Worm (Caenorhabditis elegans) whole organism, L3 larva: ENCODE data around the gene EEED8.15.

ENCODE experiments used
- R02D3.7 ChIP-seq: fragments of 150-350 bp; optimal IDR thresholded peaks from 2 replicates; lab custom pipeline; 2014; ENCODE audit warnings: missing biosample characterization, missing genetic modification characterization
- ama-1 ChIP-seq: fragments of 150-350 bp; optimal IDR thresholded peaks from 2 replicates; lab custom pipeline; 2018
- ceh-28 ChIP-seq: fragments of 150-350 bp; optimal IDR thresholded peaks from 2 replicates; lab custom pipeline; 2014; ENCODE audit warnings: missing biosample characterization, missing genetic modification reagents, missing genetic modification characterization
- egl-27 ChIP-seq: sonication (generic microtip); optimal IDR thresholded peaks from 4 replicates; lab custom pipeline; 2017; ENCODE audit warnings: missing biosample characterization, missing genetic modification reagents, missing genetic modification characterization
- elt-3 ChIP-seq, 3 experiments: fragments of 150-350 bp in 1 of 3; sonication (generic microtip) in 2 of 3; optimal IDR thresholded peaks; 2 replicates in 2 of 3; 4 replicates in 1 of 3; lab custom pipeline; 2014 to 2017; ENCODE audit warnings: missing biosample characterization in 3 of 3, missing genetic modification characterization in 3 of 3
- fos-1 ChIP-seq: fragments of 150-350 bp; optimal IDR thresholded peaks from 2 replicates; lab custom pipeline; 2014; ENCODE audit warnings: missing biosample characterization, missing genetic modification characterization
- hmg-11 ChIP-seq: sonication (generic microtip); optimal IDR thresholded peaks from 2 replicates; lab custom pipeline; 2016; ENCODE audit warnings: missing genetic modification characterization, missing compliant biosample characterization
- unc-62 ChIP-seq: fragments of 150-350 bp; sonication (generic microtip); optimal IDR thresholded peaks from 4 replicates; lab custom pipeline; 2014; ENCODE audit warnings: missing biosample characterization, missing genetic modification reagents, missing genetic modification characterization

ce11 chrII:5465729-5466408 lies 46.8 kb downstream of the EEED8.15 start, which contains the start of gene clr-1:
- no peak for TF ChIP-seq egl-27
- no peak for TF ChIP-seq elt-3 (tag; optimal IDR thresholded peaks at IDR 0.05; lab: Kevin White, UChicago)
- TF ChIP-seq unc-62 (GFP tag; lab: Kevin White, UChicago), result no peak
- no peak for TF ChIP-seq R02D3.7 (tag; lab: Kevin White, UChicago)
- TF ChIP-seq ceh-28 (tag; lab: Kevin White, UChicago), result no peak
- no peak for TF ChIP-seq fos-1 (tag; lab: Kevin White, UChicago)
- no peak for TF ChIP-seq ama-1 (lab: Kevin White, UChicago)
- TF ChIP-seq hmg-11 (tag; lab: Kevin White, UChicago), result no peak
